Worm (Caenorhabditis elegans) whole organism, L4/young adult: ENCODE measurements around the gene set-13.

Experiments used
- W03F9.2 ChIP-seq: fragments of 150-350 bp; optimal IDR thresholded peaks from 2 replicates; lab custom pipeline; 2014; ENCODE audit warnings: missing biosample characterization, missing genetic modification characterization
- dao-5 ChIP-seq: sonication (generic microtip); optimal IDR thresholded peaks from 2 replicates; lab custom pipeline; 2016; ENCODE audit warnings: missing genotype, missing genetic modification characterization, moderate library complexity, missing compliant biosample characterization
- him-1 ChIP-seq: sonication (generic microtip); optimal IDR thresholded peaks from 2 replicates; lab custom pipeline; 2016; ENCODE audit warnings: missing genotype, missing genetic modification reagents, missing genetic modification characterization, missing compliant biosample characterization

The set-13 gene

ce11 chrII:2866541-2867124 lies 49.9 kb downstream of the set-13 start, which contains the start of the genes Y110A2AL.9 and Y110A2AL.3:
TSS of gene Y110A2AL.9 (minus strand) at chrII:2866641.
TSS of gene Y110A2AL.3 (plus strand) at chrII:2867074.
- TF ChIP-seq dao-5 (tag; lab: Kevin White, UChicago) (no peak), him-1 (no peak), W03F9.2 (tag; lab: Kevin White, UChicago) (no peak)

ce11 chrII:2867701-2868100 lies 50.9 kb downstream of the set-13 start, which contains the start of gene Y110A2AL.2:
TSS of gene Y110A2AL.2 (plus strand) at chrII:2868001.
- TF ChIP-seq dao-5 (tag; lab: Kevin White, UChicago) (no peak), W03F9.2 (tag; lab: Kevin White, UChicago) (no peak), him-1 (no peak)
